Fruit fly (Drosophila melanogaster) whole organism, embryonic: ENCODE results near the gene CG14515.

Source experiments
- ATbp ChIP-seq: fragments of 200-800 bp; sonication (Bioruptor generic); optimal IDR thresholded peaks from 2 replicates; lab custom pipeline; 2017; ENCODE audit warnings: missing biosample characterization, mild to moderate bottlenecking, missing genetic modification characterization, missing genetic modification reagents
- Antp ChIP-seq: fragments of 200-800 bp; sonication (Bioruptor generic); optimal IDR thresholded peaks from 3 replicates; lab custom pipeline; 2016; ENCODE audit warnings: missing biosample characterization, missing genetic modification characterization
- Atf6 ChIP-seq: fragments of 200-800 bp; sonication (Bioruptor generic); IDR thresholded peaks from 2 replicates; pipeline ENCODE4 v1.3.6; 2022; ENCODE audit warnings: missing biosample characterization, missing genetic modification characterization
- Bteb2 ChIP-seq: fragments of 200-800 bp; sonication (Bioruptor generic); optimal IDR thresholded peaks from 2 replicates; lab custom pipeline; 2016; ENCODE audit warnings: missing biosample characterization, missing genetic modification characterization
- CG10959 ChIP-seq: fragments of 200-800 bp; sonication (Bioruptor generic); IDR thresholded peaks from 2 replicates; pipeline ENCODE4 v1.3.6; 2022; ENCODE audit warnings: missing biosample characterization, missing genetic modification characterization
- CG10979 ChIP-seq: fragments of 200-800 bp; sonication (Bioruptor generic); optimal IDR thresholded peaks from 2 replicates; lab custom pipeline; 2018; ENCODE audit warnings: missing biosample characterization, mild to moderate bottlenecking, missing genetic modification characterization, moderate library complexity
- CG11696 ChIP-seq: fragments of 200-800 bp; sonication (Bioruptor generic); IDR thresholded peaks from 2 replicates; pipeline ENCODE4 v1.3.6; 2022; ENCODE audit warnings: missing biosample characterization, missing genetic modification characterization
- CG13624 ChIP-seq: fragments of 200-800 bp; sonication (Bioruptor generic); optimal IDR thresholded peaks from 2 replicates; lab custom pipeline; 2016; ENCODE audit warnings: missing biosample characterization, missing genetic modification characterization
- CG14014 ChIP-seq: fragments of 200-800 bp; sonication (Bioruptor generic); IDR thresholded peaks from 2 replicates; pipeline ENCODE4 v1.3.6; 2022; ENCODE audit warnings: missing biosample characterization, missing genetic modification characterization
- CG14965 ChIP-seq: fragments of 200-800 bp; sonication (Bioruptor generic); optimal IDR thresholded peaks from 2 replicates; lab custom pipeline; 2016; ENCODE audit warnings: missing biosample characterization, missing genetic modification characterization, borderline replicate concordance
- CG15073 ChIP-seq: fragments of 200-800 bp; sonication (Bioruptor generic); optimal IDR thresholded peaks from 2 replicates; lab custom pipeline; 2016; ENCODE audit warnings: missing biosample characterization, missing genetic modification characterization
- CG15269 ChIP-seq: fragments of 200-800 bp; sonication (Bioruptor generic); optimal IDR thresholded peaks from 2 replicates; lab custom pipeline; 2018; ENCODE audit warnings: missing biosample characterization, mild to moderate bottlenecking, missing genetic modification characterization, moderate library complexity
- CG1647 ChIP-seq: fragments of 200-800 bp; sonication (Bioruptor generic); optimal IDR thresholded peaks from 3 replicates; lab custom pipeline; 2016; ENCODE audit warnings: missing biosample characterization, missing genetic modification characterization
- CG3065 ChIP-seq: fragments of 200-800 bp; sonication (Bioruptor generic); optimal IDR thresholded peaks from 2 replicates; lab custom pipeline; 2016; ENCODE audit warnings: missing biosample characterization, missing genetic modification characterization
- CG33213 ChIP-seq: fragments of 200-800 bp; sonication (Bioruptor generic); optimal IDR thresholded peaks from 3 replicates; lab custom pipeline; 2016; ENCODE audit warnings: missing biosample characterization, missing genetic modification characterization
- CG7839 ChIP-seq: fragments of 200-800 bp; sonication (Bioruptor generic); optimal IDR thresholded peaks from 3 replicates; lab custom pipeline; 2018; ENCODE audit warnings: missing biosample characterization, mild to moderate bottlenecking, missing genetic modification characterization, moderate library complexity
- CG7987 ChIP-seq: fragments of 200-800 bp; sonication (Bioruptor generic); optimal IDR thresholded peaks from 2 replicates; lab custom pipeline; 2018; ENCODE audit warnings: missing biosample characterization, mild to moderate bottlenecking, missing genetic modification characterization, moderate library complexity
- CG8388 ChIP-seq: fragments of 200-800 bp; sonication (Bioruptor generic); optimal IDR thresholded peaks from 2 replicates; lab custom pipeline; 2019; ENCODE audit warnings: missing biosample characterization, mild to moderate bottlenecking, missing genetic modification characterization, moderate library complexity
- D ChIP-seq, 2 experiments: fragments of 200-800 bp in 1 of 2; fragments of >200 bp in 1 of 2; sonication (Bioruptor generic) in 1 of 2; optimal IDR thresholded peaks; 2 replicates in 1 of 2; 3 replicates in 1 of 2; lab custom pipeline; 2017; ENCODE audit warnings: mild to moderate bottlenecking in 1 of 2, missing biosample characterization in 1 of 2, missing genetic modification characterization in 1 of 2, missing genetic modification reagents in 1 of 2
- Fer2 ChIP-seq: fragments of 200-800 bp; sonication (Bioruptor generic); optimal IDR thresholded peaks from 2 replicates; lab custom pipeline; 2018; ENCODE audit warnings: missing biosample characterization, mild to moderate bottlenecking, missing genetic modification characterization, moderate library complexity
- HLH3B ChIP-seq: fragments of 200-800 bp; sonication (Bioruptor generic); IDR thresholded peaks from 2 replicates; pipeline ENCODE4 v1.3.6; 2022; ENCODE audit warnings: missing biosample characterization, missing genetic modification characterization
- Hmr ChIP-seq: fragments of 200-800 bp; sonication (Bioruptor generic); optimal IDR thresholded peaks from 3 replicates; lab custom pipeline; 2017; ENCODE audit warnings: mild to moderate bottlenecking, missing biosample characterization, missing genetic modification reagents, missing genetic modification characterization
- Hmx ChIP-seq: fragments of 200-800 bp; sonication (Bioruptor generic); optimal IDR thresholded peaks from 2 replicates; lab custom pipeline; 2016; ENCODE audit warnings: missing biosample characterization, missing genetic modification characterization
- Nf-YB ChIP-seq: fragments of 200-800 bp; sonication (Bioruptor generic); optimal IDR thresholded peaks from 3 replicates; lab custom pipeline; 2019; ENCODE audit warnings: missing biosample characterization, mild to moderate bottlenecking, missing genetic modification characterization, moderate library complexity
- Ptx1 ChIP-seq: fragments of 200-800 bp; sonication (Bioruptor generic); IDR thresholded peaks from 2 replicates; pipeline ENCODE4 v1.3.6; 2022; ENCODE audit warnings: missing biosample characterization, missing genetic modification characterization
- Rx ChIP-seq: fragments of 200-800 bp; sonication (Bioruptor generic); IDR thresholded peaks from 2 replicates; pipeline ENCODE4 v1.3.6; 2022; ENCODE audit warnings: missing biosample characterization, missing genetic modification characterization
- Xbp1 ChIP-seq: fragments of 200-800 bp; sonication (Bioruptor generic); optimal IDR thresholded peaks from 3 replicates; lab custom pipeline; 2016; ENCODE audit warnings: missing biosample characterization, mild to moderate bottlenecking, missing genetic modification characterization
- ato ChIP-seq: fragments of 200-800 bp; sonication (Bioruptor generic); IDR thresholded peaks from 2 replicates; pipeline ENCODE4 v1.3.6; 2022; ENCODE audit warnings: missing biosample characterization, missing genetic modification characterization; ENCODE audit not compliant: partially characterized antibody
- cad ChIP-seq: fragments of >200 bp; optimal IDR thresholded peaks from 2 replicates; lab custom pipeline; 2017; ENCODE audit warnings: missing biosample characterization, missing genetic modification characterization
- caup ChIP-seq: fragments of 200-800 bp; sonication (Bioruptor generic); optimal IDR thresholded peaks from 3 replicates; lab custom pipeline; 2017; ENCODE audit warnings: missing biosample characterization, mild to moderate bottlenecking, missing genetic modification characterization, moderate library complexity; ENCODE audit not compliant: severe bottlenecking
- croc ChIP-seq: fragments of 200-800 bp; sonication (Bioruptor generic); conservative IDR thresholded peaks from 3 replicates; pipeline ENCODE4 v1.3.6; 2022; ENCODE audit warnings: missing biosample characterization, missing genetic modification characterization
- dan ChIP-seq: fragments of 200-800 bp; sonication (Bioruptor generic); IDR thresholded peaks from 2 replicates; pipeline ENCODE4 v1.3.6; 2022; ENCODE audit warnings: missing biosample characterization, missing genetic modification characterization
- dimm ChIP-seq: fragments of 200-800 bp; sonication (Bioruptor generic); IDR thresholded peaks from 2 replicates; pipeline ENCODE4 v1.3.6; 2022; ENCODE audit warnings: missing biosample characterization, missing genetic modification characterization
- gcm2 ChIP-seq: fragments of 200-800 bp; sonication (Bioruptor generic); optimal IDR thresholded peaks from 2 replicates; lab custom pipeline; 2016; ENCODE audit warnings: missing biosample characterization, missing genetic modification characterization
- grn ChIP-seq: fragments of 200-800 bp; sonication (Bioruptor generic); optimal IDR thresholded peaks from 3 replicates; lab custom pipeline; 2017; ENCODE audit warnings: missing biosample characterization, missing genetic modification characterization
- hth ChIP-seq: fragments of >200 bp; optimal IDR thresholded peaks from 2 replicates; lab custom pipeline; 2017; ENCODE audit warnings: inconsistent platforms
- jing ChIP-seq: fragments of 200-800 bp; sonication (Bioruptor generic); optimal IDR thresholded peaks from 2 replicates; lab custom pipeline; 2018; ENCODE audit warnings: missing biosample characterization, mild to moderate bottlenecking, missing genetic modification characterization
- ken ChIP-seq: fragments of 200-800 bp; sonication (Bioruptor generic); IDR thresholded peaks from 3 replicates; pipeline ENCODE4 v1.3.6; 2022; ENCODE audit warnings: missing biosample characterization, missing genetic modification characterization
- lmd ChIP-seq: fragments of 200-800 bp; sonication (Bioruptor generic); IDR thresholded peaks from 2 replicates; pipeline ENCODE4 v1.3.6; 2022; ENCODE audit warnings: missing biosample characterization, missing genetic modification characterization
- maf-S ChIP-seq: fragments of 200-800 bp; sonication (Bioruptor generic); optimal IDR thresholded peaks from 2 replicates; lab custom pipeline; 2016; ENCODE audit warnings: missing biosample characterization, missing genetic modification characterization
- org-1 ChIP-seq: fragments of 200-800 bp; sonication (Bioruptor generic); optimal IDR thresholded peaks from 2 replicates; lab custom pipeline; 2017; ENCODE audit warnings: missing biosample characterization, missing genetic modification characterization
- peb ChIP-seq: fragments of 200-800 bp; sonication (Bioruptor generic); IDR thresholded peaks from 2 replicates; pipeline ENCODE4 v1.3.6; 2022; ENCODE audit warnings: missing biosample characterization, missing genetic modification characterization
- pho ChIP-seq: fragments of 200-800 bp; sonication (Bioruptor generic); optimal IDR thresholded peaks from 2 replicates; lab custom pipeline; 2016; ENCODE audit warnings: missing biosample characterization, missing genetic modification characterization
- psq ChIP-seq: fragments of 200-800 bp; sonication (Bioruptor generic); optimal IDR thresholded peaks from 2 replicates; lab custom pipeline; 2017; ENCODE audit warnings: missing biosample characterization, missing genetic modification characterization
- pzg ChIP-seq: fragments of 200-800 bp; sonication (Bioruptor generic); optimal IDR thresholded peaks from 3 replicates; lab custom pipeline; 2018; ENCODE audit warnings: missing biosample characterization, mild to moderate bottlenecking, missing genetic modification characterization, moderate library complexity
- repo ChIP-seq: fragments of 200-800 bp; sonication (Bioruptor generic); optimal IDR thresholded peaks from 2 replicates; lab custom pipeline; 2016; ENCODE audit warnings: missing biosample characterization, missing genetic modification characterization
- slbo ChIP-seq: fragments of 200-800 bp; sonication (Bioruptor generic); IDR thresholded peaks from 2 replicates; pipeline ENCODE4 v1.3.6; 2022; ENCODE audit warnings: missing biosample characterization, missing genetic modification characterization
- slou ChIP-seq: fragments of 200-800 bp; sonication (Bioruptor generic); optimal IDR thresholded peaks from 3 replicates; lab custom pipeline; 2016; ENCODE audit warnings: missing biosample characterization, missing genetic modification characterization
- sob ChIP-seq: fragments of 200-800 bp; sonication (Bioruptor generic); IDR thresholded peaks from 2 replicates; pipeline ENCODE4 v1.3.6; 2022; ENCODE audit warnings: missing biosample characterization, missing genetic modification characterization
- stwl ChIP-seq: fragments of 200-800 bp; sonication (Bioruptor generic); optimal IDR thresholded peaks from 3 replicates; lab custom pipeline; 2018; ENCODE audit warnings: missing biosample characterization, mild to moderate bottlenecking, missing genetic modification characterization, moderate library complexity
- tx ChIP-seq: fragments of 200-800 bp; sonication (Bioruptor generic); optimal IDR thresholded peaks from 2 replicates; lab custom pipeline; 2016; ENCODE audit warnings: missing biosample characterization, missing genetic modification characterization

Gene CG14515

DNA sequence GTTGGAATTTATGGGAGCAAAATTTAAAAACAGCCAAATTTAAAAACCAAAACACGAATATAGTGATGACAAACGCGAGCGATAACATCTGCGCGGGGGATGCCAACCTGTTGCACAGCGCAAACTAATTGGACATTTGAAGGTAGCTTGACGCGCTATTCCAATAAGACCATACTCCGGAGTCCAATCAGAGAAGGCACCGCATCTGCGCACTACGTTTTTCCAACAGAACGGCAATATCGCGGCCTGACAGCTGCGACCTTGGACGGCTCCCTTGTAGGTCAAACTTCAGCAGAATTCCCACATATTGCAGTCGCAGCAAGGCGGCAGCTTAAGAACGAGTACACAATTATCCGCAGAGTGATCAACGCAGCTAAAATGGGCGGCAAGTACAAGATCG, 49.3 kb upstream of the CG14515 start, which contains the start of the genes CG11882 and Pglym78 (continued):
- peak; percentile 27 for TF ChIP-seq CG3065 (GFP tag; lab: Kevin White, UChicago)
- TF ChIP-seq psq (GFP tag; lab: Kevin White, UChicago), result no peak
- TF ChIP-seq org-1 (GFP tag; lab: Kevin White, UChicago), result no peak
- TF ChIP-seq CG10959 (GFP tag; lab: Robert Waterston, UW), result no peak
- TF ChIP-seq Ptx1 (GFP tag; lab: Robert Waterston, UW), result peak; percentile 60
- TF ChIP-seq Xbp1 (GFP tag; lab: Kevin White, UChicago), result peak; percentile 52
- no peak for TF ChIP-seq gcm2 (GFP tag; lab: Kevin White, UChicago)
- no peak for TF ChIP-seq CG7839
- TF ChIP-seq ato (GFP tag; lab: Robert Waterston, UW), result peak; percentile 72
- TF ChIP-seq CG15073 (GFP tag; lab: Kevin White, UChicago), result no peak
- TF ChIP-seq ken, result 0 out of 3 replicates have a peak, but pooled peaks have one; percentile 64
- TF ChIP-seq CG14965, result no peak
- TF ChIP-seq Rx (GFP tag; lab: Robert Waterston, UW), result no peak
- no peak; the same call in 1 of the 2 replicates for TF ChIP-seq lmd (GFP tag; lab: Robert Waterston, UW)
- TF ChIP-seq Bteb2 (GFP tag; lab: Kevin White, UChicago), result no peak
- peak; percentile 68 for TF ChIP-seq sob
- peak; percentile 40 for TF ChIP-seq Nf-YB (GFP tag; lab: Kevin White, UChicago)
- TF ChIP-seq CG8388 (GFP tag; lab: Kevin White, UChicago), result no peak
- TF ChIP-seq CG33213, result peak; percentile 60
- TF ChIP-seq croc, result no peak
- no peak for TF ChIP-seq repo (GFP tag; lab: Kevin White, UChicago)
- TF ChIP-seq tx (GFP tag; lab: Kevin White, UChicago), result peak; percentile 34
- no peak for TF ChIP-seq slou
- TF ChIP-seq Fer2 (tag; lab: Kevin White, UChicago), result no peak
- 0 out of 2 replicates have a peak, but pooled peaks have one; percentile 20 for TF ChIP-seq peb (GFP tag; lab: Robert Waterston, UW)
- TF ChIP-seq cad, result no peak
- no peak for TF ChIP-seq dan (GFP tag; lab: Robert Waterston, UW)
- TF ChIP-seq CG14014 (GFP tag; lab: Robert Waterston, UW), result peak; percentile 23; the same call in 1 of the 2 replicates
- peak; percentile 44 for TF ChIP-seq caup
- peak; percentile 78 for TF ChIP-seq Antp (GFP tag; lab: Kevin White, UChicago)
- no peak for TF ChIP-seq jing (GFP tag; lab: Kevin White, UChicago)
- TF ChIP-seq CG13624 (GFP tag; lab: Kevin White, UChicago), result peak; percentile 73
- peak; percentile 74 for TF ChIP-seq slbo
- peak; percentile 77 for TF ChIP-seq D (optimal IDR thresholded peaks at IDR 0.05; lab: Kevin White, UChicago)
- no peak for TF ChIP-seq D (GFP tag; optimal IDR thresholded peaks at IDR 0.05; lab: Kevin White, UChicago)
- peak; percentile 98 for TF ChIP-seq pzg (GFP tag; lab: Kevin White, UChicago)
- peak; percentile 36 for TF ChIP-seq CG1647 (GFP tag; lab: Kevin White, UChicago)
- no peak for TF ChIP-seq ATbp
- TF ChIP-seq pho (GFP tag; lab: Kevin White, UChicago), result peak; percentile 73
- peak; percentile 73 for TF ChIP-seq Hmr
- TF ChIP-seq Hmx (GFP tag; lab: Kevin White, UChicago), result no peak
- no peak for TF ChIP-seq CG11696 (GFP tag; lab: Robert Waterston, UW)
- no peak for TF ChIP-seq maf-S
- no peak for TF ChIP-seq HLH3B (GFP tag; lab: Robert Waterston, UW)
- peak; percentile 30; the same call in 1 of the 2 replicates for TF ChIP-seq Atf6
- TF ChIP-seq CG15269 (tag; lab: Kevin White, UChicago), result no peak
- TF ChIP-seq hth (lab: Kevin White, UChicago), result no peak
- TF ChIP-seq CG7987 (GFP tag; lab: Kevin White, UChicago), result peak; percentile 75
- TF ChIP-seq CG10979 (tag; lab: Kevin White, UChicago), result no peak
- TF ChIP-seq dimm (GFP tag; lab: Robert Waterston, UW), result no peak
- TF ChIP-seq grn (GFP tag; lab: Kevin White, UChicago), result peak; percentile 67
- TF ChIP-seq stwl (tag; lab: Kevin White, UChicago), result peak; percentile 90
